Fruit fly (Drosophila melanogaster): ENCODE measurements around the gene IKKbeta.

Gene IKKbeta

DNA sequence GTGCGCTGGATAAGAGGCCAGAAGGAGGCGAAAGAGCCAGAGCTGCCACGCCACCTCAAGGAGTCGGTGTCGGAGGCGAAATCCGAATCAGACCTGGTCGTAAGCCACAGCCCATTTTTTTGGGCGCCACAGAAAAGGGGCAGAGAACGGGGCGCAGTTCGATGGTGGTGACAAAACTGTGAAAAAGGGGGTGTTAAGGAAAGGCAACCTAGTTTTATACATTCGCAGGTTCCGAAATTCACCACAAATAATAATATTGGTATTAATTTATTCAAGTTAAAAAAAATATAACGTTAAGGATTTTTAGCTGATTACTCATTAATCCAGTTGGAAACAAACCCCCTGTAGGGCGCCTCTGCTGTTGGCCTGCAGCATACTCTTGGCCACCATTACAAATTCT lies 25.6 kb downstream of the IKKbeta start:
- TF ChIP-seq noc (tag; optimal IDR thresholded peaks at IDR 0.05) = no peak

DNA sequence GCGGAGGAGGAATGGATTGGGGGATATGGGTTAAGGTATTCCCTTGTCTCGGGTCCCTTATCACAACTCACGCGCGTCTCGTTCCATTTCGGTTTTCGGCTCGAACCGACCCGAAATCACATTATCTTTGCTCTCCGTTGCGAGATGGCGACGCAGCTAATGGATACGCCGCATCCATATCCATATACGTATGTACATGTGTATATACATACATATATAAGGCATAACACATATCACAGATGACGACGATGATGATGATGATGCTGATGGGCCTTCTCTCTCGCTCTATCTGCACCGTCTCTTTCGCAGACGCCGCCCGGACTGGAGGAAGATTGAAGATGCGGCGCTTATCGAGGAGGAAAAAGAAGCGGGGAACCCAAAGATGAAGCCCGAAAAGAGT lies 27.2 kb downstream of the IKKbeta start:
- no peak for TF ChIP-seq noc (tag; optimal IDR thresholded peaks at IDR 0.05)

DNA sequence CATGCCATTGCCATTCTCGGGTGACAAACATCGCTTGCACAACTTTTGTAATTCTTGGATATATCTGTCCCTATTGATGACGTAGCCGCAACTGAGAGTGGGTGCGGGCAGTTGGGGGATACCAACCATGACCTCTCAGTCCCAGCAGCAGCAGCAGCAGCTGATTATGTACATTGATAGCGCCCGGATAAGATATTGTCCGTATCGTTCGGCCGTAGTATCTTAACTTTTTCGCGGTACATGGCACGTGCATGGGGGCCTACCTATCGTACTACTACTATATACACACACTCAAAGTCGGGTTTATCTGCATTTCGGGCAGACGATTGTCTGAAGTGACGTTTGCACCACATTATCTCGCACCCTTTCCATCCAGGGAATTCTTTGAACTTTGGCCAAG lies 34.6 kb downstream of the IKKbeta start:
- no peak for TF ChIP-seq noc (tag; optimal IDR thresholded peaks at IDR 0.05)

DNA sequence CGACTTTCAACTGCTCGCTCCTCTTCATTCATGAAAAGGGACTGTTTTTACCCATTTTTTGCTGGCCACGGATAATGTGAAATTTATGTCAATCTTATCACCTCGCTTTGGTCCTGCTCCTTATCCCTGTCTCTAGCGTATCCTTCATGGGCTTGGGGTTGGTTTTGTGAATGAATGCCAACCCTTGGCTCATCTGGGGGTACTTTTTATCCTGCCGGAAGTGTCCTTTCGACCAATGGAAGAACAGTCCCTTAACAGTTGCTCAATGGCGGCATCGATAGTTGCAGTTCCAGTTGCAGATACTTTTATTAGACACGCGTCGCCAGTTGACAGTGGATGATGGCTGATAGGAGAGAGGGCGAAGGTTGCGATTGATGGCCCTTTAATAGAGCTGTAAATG lies 35.6 kb downstream of the IKKbeta start:
- TF ChIP-seq noc (tag; optimal IDR thresholded peaks at IDR 0.05) = no peak

DNA sequence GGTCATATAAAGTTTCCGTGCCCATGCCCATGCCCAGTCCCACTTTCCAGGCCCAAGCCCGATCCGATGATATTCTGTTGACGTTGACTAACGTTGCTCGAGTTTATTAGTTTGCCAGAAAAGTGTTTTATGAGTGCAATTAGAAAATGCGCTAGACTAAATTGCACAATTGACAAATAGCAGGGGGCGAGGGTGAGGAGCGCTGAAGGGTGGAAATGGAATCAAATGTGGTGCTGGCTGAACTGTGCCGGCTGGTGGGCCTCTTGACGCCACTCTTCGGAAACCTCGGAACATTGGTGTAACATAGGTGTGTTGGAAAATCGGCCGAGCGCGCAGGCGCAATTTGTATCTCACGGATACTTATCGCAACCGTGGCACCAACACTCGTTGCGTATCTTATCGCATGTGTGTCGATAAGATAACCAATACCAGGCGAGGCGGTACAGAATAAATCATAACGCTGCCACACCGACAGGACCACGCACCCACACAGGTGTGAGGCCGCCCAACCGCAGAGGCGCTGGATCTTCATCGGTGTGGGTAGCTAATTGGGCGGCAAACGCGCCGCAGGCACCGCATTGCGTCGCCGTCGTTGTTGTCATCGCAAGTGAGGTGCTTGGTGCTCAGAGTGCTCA lies 37.4 kb downstream of the IKKbeta start:
- TF ChIP-seq noc (tag; optimal IDR thresholded peaks at IDR 0.05) = peak; percentile 54

DNA sequence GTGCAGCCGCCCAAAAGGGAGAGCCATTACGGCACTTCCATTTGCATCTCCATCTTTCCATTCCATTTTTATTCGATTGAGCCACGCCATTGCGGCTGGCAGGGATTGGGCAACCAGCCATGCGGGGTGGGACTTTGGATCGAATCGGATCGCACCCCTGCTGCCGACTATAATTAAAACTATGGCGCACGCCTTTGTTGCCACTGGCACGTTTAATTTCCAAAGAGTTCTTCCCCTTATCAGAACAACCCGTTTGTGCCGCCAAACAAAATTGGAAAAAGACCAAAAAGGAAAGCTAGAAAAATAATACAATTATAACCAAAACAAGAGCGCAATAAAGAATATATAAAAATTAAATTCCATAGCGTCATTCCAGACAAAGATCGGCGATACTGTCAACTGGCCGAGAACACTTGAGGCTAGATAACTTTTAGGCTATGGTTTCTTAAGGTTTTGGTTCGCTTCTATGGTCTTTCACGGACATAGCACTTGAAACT lies 39.2 kb downstream of the IKKbeta start:
- TF ChIP-seq noc (tag; optimal IDR thresholded peaks at IDR 0.05) = no peak

DNA sequence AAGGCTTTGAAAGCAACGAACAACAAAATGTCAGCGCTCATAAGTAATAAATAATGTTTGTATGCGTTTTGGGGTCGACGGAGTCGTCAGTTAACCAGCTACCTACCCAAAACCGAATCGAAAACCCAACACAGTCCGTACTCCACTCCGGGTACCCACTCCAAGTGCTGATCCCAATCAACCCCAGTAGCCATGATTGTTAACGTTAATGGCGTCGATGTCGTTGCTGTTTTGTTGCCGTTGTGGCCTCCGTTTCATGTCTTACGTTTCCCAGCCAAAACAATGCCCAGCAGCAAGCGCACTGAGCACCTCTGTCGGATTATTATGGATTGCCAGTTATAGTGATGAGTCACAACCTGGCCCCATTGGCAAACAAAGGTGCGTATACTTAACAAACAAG lies 40.2 kb downstream of the IKKbeta start, which contains the start of gene GATAe:
Gene GATAe (plus strand): TSS at position 76 of the 400 bp plus-strand sequence.
- TF ChIP-seq noc (tag; optimal IDR thresholded peaks at IDR 0.05) = no peak

DNA sequence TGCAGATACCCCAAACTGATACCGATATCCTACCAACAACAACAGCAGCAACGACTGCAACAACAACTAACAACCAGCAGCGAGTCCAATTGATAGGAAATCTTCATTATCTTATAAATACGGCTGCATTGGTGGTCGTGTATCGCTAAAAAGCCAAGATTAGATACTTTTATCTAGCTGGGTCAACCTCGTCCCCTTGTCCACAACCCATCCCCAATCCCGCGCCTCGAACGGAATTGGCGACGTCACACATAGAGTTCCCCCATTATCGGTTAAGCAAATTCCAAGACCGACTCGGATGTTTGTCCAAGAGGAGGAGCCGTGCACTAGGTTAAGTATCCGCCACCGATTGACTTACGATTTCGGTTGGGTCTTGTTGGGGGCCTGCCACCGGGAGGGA lies 40.9 kb downstream of the IKKbeta start:
- no peak for TF ChIP-seq noc (tag; optimal IDR thresholded peaks at IDR 0.05)

DNA sequence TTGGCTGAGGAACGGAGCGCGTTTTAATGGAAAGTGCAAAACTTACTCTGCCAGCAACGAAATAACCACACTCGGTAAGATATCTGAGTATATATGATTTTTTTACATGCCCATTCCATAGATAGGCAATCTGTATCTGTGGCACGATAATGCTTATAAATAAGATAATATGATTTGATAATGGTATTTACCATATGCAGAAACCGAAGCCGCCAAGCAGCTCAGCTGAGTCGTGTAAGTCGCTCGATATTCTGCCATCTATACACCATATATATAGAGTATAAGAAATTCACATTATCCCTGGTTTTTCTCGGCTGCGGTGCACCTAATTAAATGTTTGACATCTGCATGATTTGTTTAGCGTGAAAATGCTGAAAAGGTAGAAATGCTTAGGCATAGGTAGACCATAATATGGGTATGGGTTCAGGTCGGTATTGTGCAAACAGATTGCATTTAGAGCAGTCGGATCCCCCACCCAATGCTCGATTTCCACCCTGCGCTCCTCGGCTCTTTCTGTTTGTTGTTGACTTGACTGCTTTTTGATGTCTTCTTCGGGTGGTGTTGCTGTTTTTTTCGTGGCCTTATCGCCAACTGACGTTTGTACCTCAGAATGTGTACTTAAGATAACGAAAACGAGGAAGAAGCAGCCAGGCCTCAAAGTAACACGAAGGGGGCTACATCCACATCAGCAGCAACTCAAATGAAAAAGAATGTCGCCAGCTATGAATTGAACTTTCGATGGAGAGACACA lies 42.2 kb downstream of the IKKbeta start:
- TF ChIP-seq noc (tag; optimal IDR thresholded peaks at IDR 0.05) = peak; percentile 2

DNA sequence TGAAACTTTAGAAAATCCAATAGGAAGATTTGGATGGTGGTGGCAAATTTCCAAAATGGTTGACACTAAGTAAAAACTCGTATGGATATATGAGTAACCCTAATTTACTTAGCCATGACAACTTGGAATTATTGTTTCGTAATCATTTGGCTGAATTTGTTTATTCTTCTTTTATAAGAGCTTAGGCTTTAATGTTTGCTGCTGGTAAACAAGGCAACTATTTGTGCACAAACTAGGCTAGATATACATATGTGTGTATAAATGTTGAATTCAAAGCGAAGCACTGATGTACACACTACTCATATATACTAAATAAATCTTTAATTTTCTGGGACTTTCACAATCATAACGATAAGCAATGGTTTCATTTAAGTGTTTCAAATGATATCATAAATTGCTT lies 43.3 kb downstream of the IKKbeta start:
- no peak for TF ChIP-seq noc (tag; optimal IDR thresholded peaks at IDR 0.05)

DNA sequence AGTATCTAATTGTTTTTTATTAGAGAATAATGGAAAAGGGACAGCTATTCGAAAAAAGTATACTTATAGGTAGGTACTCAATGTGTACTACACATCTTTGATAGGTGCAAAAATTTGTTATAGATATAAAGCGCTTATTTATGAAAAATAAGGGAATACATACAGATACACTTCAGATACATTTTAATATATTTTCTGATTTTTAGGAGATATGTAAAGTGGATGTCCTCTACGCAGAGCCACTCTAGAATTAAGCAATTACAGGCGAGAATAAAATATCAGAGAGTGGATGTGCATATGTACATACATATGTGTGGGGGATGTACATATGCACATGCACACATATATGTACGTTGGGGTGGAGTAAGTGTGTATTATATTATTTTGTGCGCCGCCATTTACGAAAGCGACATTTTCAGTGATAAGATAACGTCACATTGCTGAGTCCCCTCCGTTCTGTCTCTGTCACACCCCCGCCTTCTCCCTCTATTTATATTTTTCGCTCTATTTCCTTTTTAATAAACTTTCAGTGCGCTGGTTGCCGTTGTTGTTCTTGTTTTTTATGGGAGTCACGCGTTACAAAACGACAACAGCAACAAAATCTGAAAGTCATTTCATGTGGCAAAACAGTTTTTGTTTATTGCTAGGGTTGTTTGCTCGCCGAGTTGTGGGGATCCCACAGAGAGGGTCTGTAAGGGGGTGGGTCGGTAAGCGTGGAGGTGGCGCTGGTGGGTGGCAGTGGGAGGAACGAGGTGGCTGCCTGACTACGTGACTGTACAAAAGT lies 44.3 kb downstream of the IKKbeta start:
- peak; percentile 86 for TF ChIP-seq noc (tag; optimal IDR thresholded peaks at IDR 0.05)

DNA sequence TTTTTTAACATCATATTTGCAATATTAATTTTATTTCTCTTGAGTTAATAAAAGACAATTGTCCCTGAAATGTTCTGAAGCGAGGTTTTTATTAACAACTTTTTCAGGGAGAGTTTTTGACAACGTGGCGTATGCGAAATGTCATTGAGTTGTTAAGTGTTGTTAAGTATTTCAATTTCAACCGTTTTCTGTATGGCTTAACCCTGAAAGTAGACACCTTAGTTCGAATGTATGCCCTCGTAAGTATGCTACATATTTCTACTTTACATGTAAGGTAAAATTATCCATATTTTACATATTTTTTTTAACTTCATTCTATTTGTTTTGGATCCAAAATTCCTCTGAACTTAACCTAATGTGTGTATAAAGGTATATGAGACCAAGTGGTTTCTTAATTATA lies 45.2 kb downstream of the IKKbeta start:
- no peak for TF ChIP-seq noc (tag; optimal IDR thresholded peaks at IDR 0.05)

DNA sequence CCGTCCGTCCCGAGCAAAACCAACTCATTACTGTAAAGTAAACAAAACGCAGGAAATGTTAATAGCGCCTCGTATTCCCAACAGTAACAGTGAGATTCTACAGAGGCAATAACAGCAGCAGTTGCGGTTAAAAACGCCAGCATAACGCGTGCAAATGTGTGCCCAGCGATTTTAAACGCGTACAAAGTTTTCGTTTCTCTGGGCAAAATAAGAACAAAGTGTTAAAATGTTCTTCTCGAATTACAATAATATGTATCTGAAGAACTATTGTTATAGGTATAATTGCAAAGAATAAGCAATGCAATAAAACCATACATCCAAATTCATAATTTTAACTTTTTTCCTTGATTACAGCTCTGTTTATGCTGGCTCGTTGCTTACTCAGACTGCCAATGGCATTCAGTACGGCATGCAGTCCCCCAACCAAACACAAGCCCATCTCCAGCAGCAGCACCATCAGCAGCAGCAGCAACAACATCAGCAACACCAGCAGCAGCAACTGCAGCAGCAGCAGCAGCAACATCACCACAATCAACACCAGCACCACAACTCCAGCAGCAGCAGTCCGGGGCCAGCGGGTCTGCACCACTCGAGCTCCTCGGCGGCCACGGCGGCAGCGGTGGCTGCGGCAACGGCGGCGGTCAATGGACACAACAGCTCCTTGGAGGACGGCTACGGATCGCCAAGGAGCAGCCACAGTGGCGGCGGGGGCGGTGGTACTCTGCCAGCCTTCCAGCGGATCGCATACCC lies 50.1 kb downstream of the IKKbeta start:
- TF ChIP-seq noc (tag; optimal IDR thresholded peaks at IDR 0.05) = no peak

Data from whole organism, larva.